Fruit fly (Drosophila melanogaster) whole organism, wandering third instar larva: ENCODE results near the gene Sox21b.

Source experiments
- Abd-B ChIP-seq: fragments of >200 bp; optimal IDR thresholded peaks from 2 replicates; lab custom pipeline; 2017; ENCODE audit warnings: missing biosample characterization, missing genetic modification characterization
- CG32264 ChIP-seq: fragments of 200-800 bp; sonication (Bioruptor generic); optimal IDR thresholded peaks from 2 replicates; lab custom pipeline; 2016; ENCODE audit warnings: missing biosample characterization, missing genetic modification characterization
- CrebA ChIP-seq: fragments of 200-800 bp; sonication (Bioruptor generic); optimal IDR thresholded peaks from 2 replicates; lab custom pipeline; 2016; ENCODE audit warnings: missing biosample characterization, mild to moderate bottlenecking, missing genetic modification characterization, borderline replicate concordance
- Dfd ChIP-seq: fragments of >200 bp; optimal IDR thresholded peaks from 2 replicates; lab custom pipeline; 2017; ENCODE audit warnings: missing biosample characterization, missing genetic modification characterization
- Dif ChIP-seq: fragments of 200-275, 200-300 bp; sonication (Bioruptor generic); optimal IDR thresholded peaks from 2 replicates; lab custom pipeline; 2018; ENCODE audit warnings: missing biosample characterization, missing genetic modification characterization; ENCODE audit not compliant: partially characterized antibody
- GATAd ChIP-seq: sonication (Bioruptor generic); optimal IDR thresholded peaks from 2 replicates; lab custom pipeline; 2016; ENCODE audit warnings: missing biosample characterization, missing genetic modification characterization
- HLH106 ChIP-seq: fragments of 200-800 bp; optimal IDR thresholded peaks from 3 replicates; lab custom pipeline; 2019; ENCODE audit warnings: missing biosample characterization, mild to moderate bottlenecking, missing genetic modification characterization, moderate library complexity
- Hnf4 ChIP-seq: fragments of 200-800 bp; sonication (Bioruptor generic); optimal IDR thresholded peaks from 2 replicates; lab custom pipeline; 2016; ENCODE audit warnings: missing biosample characterization, mild to moderate bottlenecking, missing genetic modification characterization
- Jra ChIP-seq: sonication (Bioruptor generic); optimal IDR thresholded peaks from 2 replicates; lab custom pipeline; 2016; ENCODE audit warnings: missing biosample characterization, missing genetic modification characterization
- Mio ChIP-seq: sonication (Bioruptor generic); optimal IDR thresholded peaks from 2 replicates; lab custom pipeline; 2016; ENCODE audit warnings: missing biosample characterization, missing genetic modification characterization
- Myc ChIP-seq: fragments of >200 bp; optimal IDR thresholded peaks from 2 replicates; lab custom pipeline; 2017
- N ChIP-seq: fragments of >200 bp; optimal IDR thresholded peaks from 2 replicates; lab custom pipeline; 2018; ENCODE audit warnings: missing biosample characterization, missing external identifiers, missing genetic modification characterization
- OdsH ChIP-seq: fragments of 200-800 bp; sonication (Bioruptor generic); optimal IDR thresholded peaks from 2 replicates; lab custom pipeline; 2016; ENCODE audit warnings: missing biosample characterization, mild to moderate bottlenecking, missing genetic modification characterization
- Sp1 ChIP-seq: fragments of 200-800 bp; sonication (Bioruptor generic); optimal IDR thresholded peaks from 3 replicates; lab custom pipeline; 2019; ENCODE audit warnings: missing biosample characterization, mild to moderate bottlenecking, missing genetic modification characterization, moderate library complexity
- Vsx2 ChIP-seq: fragments of 200-300, 225-300 bp; sonication (Bioruptor generic); optimal IDR thresholded peaks from 2 replicates; lab custom pipeline; 2018; ENCODE audit warnings: missing biosample characterization, missing genetic modification characterization; ENCODE audit not compliant: partially characterized antibody
- br ChIP-seq: fragments of 200-800 bp; sonication (Bioruptor generic); optimal IDR thresholded peaks from 2 replicates; lab custom pipeline; 2016; ENCODE audit warnings: missing biosample characterization, missing genetic modification characterization
- brk ChIP-seq: fragments of 200-800 bp; sonication (Bioruptor generic); optimal IDR thresholded peaks from 2 replicates; lab custom pipeline; 2016; ENCODE audit warnings: missing biosample characterization, mild to moderate bottlenecking, missing genetic modification characterization
- dl ChIP-seq, 2 experiments: fragments of 175-275, 200-275 bp in 1 of 2; fragments of 200-275 bp in 1 of 2; sonication (Bioruptor generic); optimal IDR thresholded peaks; lab custom pipeline; 2018; ENCODE audit warnings: mild to moderate bottlenecking in 2 of 2, missing biosample characterization in 2 of 2, missing genetic modification characterization in 2 of 2, moderate library complexity in 2 of 2; ENCODE audit not compliant: partially characterized antibody in 2 of 2, insufficient read depth in 1 of 2
- dmrt93B ChIP-seq: fragments of 200-800 bp; sonication (Bioruptor generic); optimal IDR thresholded peaks from 2 replicates; lab custom pipeline; 2018; ENCODE audit warnings: missing biosample characterization, mild to moderate bottlenecking, missing genetic modification characterization
- dsf ChIP-seq: sonication (Bioruptor generic); optimal IDR thresholded peaks from 2 replicates; lab custom pipeline; 2016; ENCODE audit warnings: missing biosample characterization, missing genetic modification characterization, borderline replicate concordance
- ey ChIP-seq: fragments of 200-800 bp; sonication (Bioruptor generic); optimal IDR thresholded peaks from 2 replicates; lab custom pipeline; 2016; ENCODE audit warnings: missing biosample characterization, missing genetic modification characterization
- foxo ChIP-seq, 2 experiments: fragments of 200-800 bp; sonication (Bioruptor generic); optimal IDR thresholded peaks; 2 replicates in 1 of 2; 3 replicates in 1 of 2; lab custom pipeline; 2016 to 2017; ENCODE audit warnings: missing biosample characterization in 2 of 2, missing genetic modification characterization in 2 of 2
- fru ChIP-seq: fragments of 200-800 bp; sonication (Bioruptor generic); optimal IDR thresholded peaks from 3 replicates; lab custom pipeline; 2016; ENCODE audit warnings: missing biosample characterization, mild to moderate bottlenecking, missing genetic modification characterization
- h ChIP-seq: fragments of 200-800 bp; sonication (Bioruptor generic); optimal IDR thresholded peaks from 3 replicates; lab custom pipeline; 2016; ENCODE audit warnings: missing biosample characterization, mild to moderate bottlenecking, missing genetic modification characterization
- jim ChIP-seq: fragments of 175-275, 200-325 bp; sonication (Bioruptor generic); optimal IDR thresholded peaks from 2 replicates; lab custom pipeline; 2016; ENCODE audit warnings: missing biosample characterization, mild to moderate bottlenecking, missing genetic modification characterization
- pan ChIP-seq: fragments of >200 bp; optimal IDR thresholded peaks from 2 replicates; lab custom pipeline; 2017
- psq ChIP-seq: fragments of 200-800 bp; sonication (Bioruptor generic); optimal IDR thresholded peaks from 3 replicates; lab custom pipeline; 2017; ENCODE audit warnings: missing biosample characterization, mild to moderate bottlenecking, missing genetic modification characterization, moderate library complexity
- rgr ChIP-seq: fragments of 200-800 bp; sonication (Bioruptor generic); optimal IDR thresholded peaks from 3 replicates; lab custom pipeline; 2016; ENCODE audit warnings: missing biosample characterization, mild to moderate bottlenecking, missing genetic modification characterization
- sage ChIP-seq: fragments of 200-800 bp; sonication (Bioruptor generic); optimal IDR thresholded peaks from 2 replicates; lab custom pipeline; 2016; ENCODE audit warnings: missing biosample characterization, mild to moderate bottlenecking, missing genetic modification characterization
- sv ChIP-seq: fragments of 200-800 bp; sonication (Bioruptor generic); optimal IDR thresholded peaks from 3 replicates; lab custom pipeline; 2016; ENCODE audit warnings: missing biosample characterization, missing genetic modification characterization
- tai ChIP-seq: sonication (Bioruptor generic); optimal IDR thresholded peaks from 2 replicates; lab custom pipeline; 2016; ENCODE audit warnings: missing biosample characterization, missing genetic modification characterization
- usp ChIP-seq: fragments of >200 bp; optimal IDR thresholded peaks from 2 replicates; lab custom pipeline; 2017; ENCODE audit warnings: missing biosample characterization, missing genetic modification characterization
- woc ChIP-seq: sonication (Bioruptor generic); optimal IDR thresholded peaks from 2 replicates; lab custom pipeline; 2016; ENCODE audit warnings: missing biosample characterization, mild to moderate bottlenecking, missing genetic modification characterization

The Sox21b gene

DNA sequence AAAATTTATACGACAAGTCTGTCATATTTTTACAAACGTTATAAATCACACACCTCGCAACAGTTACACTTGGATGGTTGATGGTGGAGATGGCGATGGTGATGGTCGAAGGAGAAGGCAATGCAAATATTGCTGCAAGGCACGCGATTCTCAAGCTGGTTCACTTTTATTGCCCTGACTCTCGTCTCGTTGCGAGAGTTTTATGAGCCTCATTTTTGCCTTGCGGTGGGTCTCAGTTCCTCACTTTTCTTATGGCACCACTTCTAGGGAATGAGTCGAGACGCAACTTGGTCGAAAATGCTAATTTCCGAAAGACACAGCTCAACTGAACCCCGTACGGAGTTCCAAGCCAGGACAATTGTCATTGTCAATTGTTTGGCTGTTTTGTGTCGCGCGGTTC lies 23.8 kb upstream of the Sox21b start:
- TF ChIP-seq Dif (GFP tag; lab: Kevin White, UChicago): no peak
- TF ChIP-seq dl (GFP tag; optimal IDR thresholded peaks at IDR 0.05; lab: Kevin White, UChicago; ENCODE audit: insufficient read depth in 1 of 2, partially characterized antibody in 2 of 2): no peak
- no peak for TF ChIP-seq fru (GFP tag; lab: Kevin White, UChicago)
- TF ChIP-seq h (GFP tag; lab: Kevin White, UChicago): no peak
- no peak for TF ChIP-seq woc (GFP tag; lab: Kevin White, UChicago)
- no peak for TF ChIP-seq tai (GFP tag; lab: Kevin White, UChicago)
- TF ChIP-seq brk (GFP tag; lab: Kevin White, UChicago): no peak
- no peak for TF ChIP-seq ey (GFP tag; lab: Kevin White, UChicago)
- no peak for TF ChIP-seq Myc (lab: Kevin White, UChicago)

DNA sequence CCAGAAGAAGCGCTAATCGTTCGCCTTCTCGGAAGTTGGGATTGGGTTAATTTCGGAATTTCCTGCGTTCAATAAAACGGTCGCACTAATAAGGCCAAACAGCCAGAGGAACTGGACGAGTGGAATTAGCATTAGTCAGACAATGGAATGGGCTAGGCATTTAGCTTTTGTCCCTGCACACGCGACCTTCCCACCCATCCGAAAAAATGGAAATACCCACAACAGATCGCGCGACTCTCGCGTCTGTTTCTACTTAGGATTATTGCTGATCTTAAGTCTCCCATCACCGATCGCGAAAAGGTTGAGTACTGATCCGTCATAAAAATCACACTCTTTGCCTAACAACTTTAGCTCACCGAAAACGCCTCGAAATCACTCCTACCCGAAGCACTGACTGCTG lies 22.5 kb upstream of the Sox21b start:
- TF ChIP-seq rgr: no peak
- no peak for TF ChIP-seq GATAd
- TF ChIP-seq Dfd: no peak
- no peak for TF ChIP-seq CrebA (GFP tag; lab: Kevin White, UChicago)
- TF ChIP-seq Vsx2 (GFP tag; lab: Kevin White, UChicago): no peak
- no peak for TF ChIP-seq pan (lab: Kevin White, UChicago)
- TF ChIP-seq ey (GFP tag; lab: Kevin White, UChicago): no peak
- no peak for TF ChIP-seq Dif (GFP tag; lab: Kevin White, UChicago)
- no peak for TF ChIP-seq foxo (GFP tag; optimal IDR thresholded peaks at IDR 0.05; lab: Kevin White, UChicago)
- no peak for TF ChIP-seq brk (GFP tag; lab: Kevin White, UChicago)
- no peak for TF ChIP-seq psq (GFP tag; lab: Kevin White, UChicago)
- TF ChIP-seq sv (GFP tag; lab: Kevin White, UChicago): no peak
- TF ChIP-seq br: no peak
- no peak for TF ChIP-seq OdsH (GFP tag; lab: Kevin White, UChicago)
- no peak for TF ChIP-seq N (GFP tag; lab: Kevin White, UChicago)
- no peak for TF ChIP-seq Hnf4 (GFP tag; lab: Kevin White, UChicago)
- TF ChIP-seq dsf (GFP tag; lab: Kevin White, UChicago): no peak

dm6 chr3L:14152608-14153007 lies 21.5 kb upstream of the Sox21b start:
- TF ChIP-seq foxo (GFP tag; optimal IDR thresholded peaks at IDR 0.05; lab: Kevin White, UChicago) (no peak), Dfd (no peak), dmrt93B (GFP tag; lab: Kevin White, UChicago) (no peak), Mio (GFP tag; lab: Kevin White, UChicago) (no peak), GATAd (no peak), N (GFP tag; lab: Kevin White, UChicago) (no peak)
- TF ChIP-seq, all 38 proteins: peak for 0

DNA sequence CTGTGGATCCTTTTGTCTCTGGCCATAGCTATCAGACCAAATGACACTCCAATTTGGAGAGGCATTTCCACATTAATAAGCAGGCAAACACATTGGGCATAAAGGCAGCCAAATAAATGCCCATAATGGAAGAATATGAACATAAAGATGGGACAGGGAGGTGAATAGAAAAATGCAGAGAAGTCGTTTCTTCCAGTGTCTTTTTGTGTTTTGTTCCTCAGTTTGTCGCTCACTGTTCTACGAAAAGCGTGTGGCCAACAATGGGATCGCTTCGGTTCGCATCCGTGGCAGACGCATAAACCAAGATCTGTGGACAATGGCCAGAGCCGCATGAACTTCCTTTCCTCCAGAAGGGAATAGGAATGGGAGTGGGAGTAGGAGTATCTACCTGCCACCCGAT lies 20.3 kb upstream of the Sox21b start:
- no peak for TF ChIP-seq usp
- TF ChIP-seq tai (GFP tag; lab: Kevin White, UChicago): no peak
- TF ChIP-seq Jra (GFP tag; lab: Kevin White, UChicago): no peak
- TF ChIP-seq jim: no peak
- no peak for TF ChIP-seq CG32264 (GFP tag; lab: Kevin White, UChicago)

dm6 chr3L:14150141-14150556 lies 19.0 kb upstream of the Sox21b start:
- TF ChIP-seq Dfd (no peak), psq (GFP tag; lab: Kevin White, UChicago) (peak; percentile 26)

- peak; percentile 53 for TF ChIP-seq h (GFP tag; lab: Kevin White, UChicago)
- peak; percentile 35 for TF ChIP-seq fru (GFP tag; lab: Kevin White, UChicago)
- TF ChIP-seq woc (GFP tag; lab: Kevin White, UChicago): peak; percentile 7
- TF ChIP-seq jim: no peak
- peak; percentile 19 for TF ChIP-seq HLH106 (tag; lab: Kevin White, UChicago)
- no peak for TF ChIP-seq brk (GFP tag; lab: Kevin White, UChicago)
- no peak for TF ChIP-seq br
- TF ChIP-seq dl (GFP tag; optimal IDR thresholded peaks at IDR 0.05; lab: Kevin White, UChicago; ENCODE audit: insufficient read depth in 1 of 2, partially characterized antibody in 2 of 2): no peak
- no peak for TF ChIP-seq Sp1 (GFP tag; lab: Kevin White, UChicago)
- TF ChIP-seq sage (GFP tag; lab: Kevin White, UChicago): no peak
- TF ChIP-seq Abd-B (GFP tag; lab: Kevin White, UChicago): no peak
- TF ChIP-seq foxo (GFP tag; optimal IDR thresholded peaks at IDR 0.05; lab: Kevin White, UChicago): peak in 1 of 2 experiments; percentile 29
- no peak for TF ChIP-seq Hnf4 (GFP tag; lab: Kevin White, UChicago)
- no peak for TF ChIP-seq tai (GFP tag; lab: Kevin White, UChicago)
- TF ChIP-seq, all 38 proteins: peak for 5
Measured at dm6 chr3L:14146386-14146785, 15.3 kb upstream of the Sox21b start.
